Fruit fly (Drosophila melanogaster) whole organism, embryonic: ENCODE results near the gene dlp.

ENCODE experiments used
- Ada2b ChIP-seq: fragments of 200-800 bp; sonication (Bioruptor generic); IDR thresholded peaks from 2 replicates; pipeline ENCODE4 v1.3.6; 2022; ENCODE audit warnings: missing biosample characterization, missing genetic modification characterization
- Bteb2 ChIP-seq: fragments of 200-800 bp; sonication (Bioruptor generic); optimal IDR thresholded peaks from 2 replicates; lab custom pipeline; 2016; ENCODE audit warnings: missing biosample characterization, missing genetic modification characterization
- CG10321 ChIP-seq: fragments of 200-800 bp; sonication (Bioruptor generic); IDR thresholded peaks from 2 replicates; pipeline ENCODE4 v1.3.6; 2022; ENCODE audit warnings: missing biosample characterization, missing genetic modification characterization
- CG10979 ChIP-seq: fragments of 200-800 bp; sonication (Bioruptor generic); optimal IDR thresholded peaks from 2 replicates; lab custom pipeline; 2018; ENCODE audit warnings: missing biosample characterization, mild to moderate bottlenecking, missing genetic modification characterization, moderate library complexity
- CG15011 ChIP-seq: fragments of 200-800 bp; sonication (Bioruptor generic); optimal IDR thresholded peaks from 3 replicates; lab custom pipeline; 2018; ENCODE audit warnings: missing biosample characterization, mild to moderate bottlenecking, missing genetic modification characterization
- CG15479 ChIP-seq: fragments of 200-800 bp; sonication (Bioruptor generic); optimal IDR thresholded peaks from 3 replicates; lab custom pipeline; 2019; ENCODE audit warnings: missing biosample characterization, mild to moderate bottlenecking, missing genetic modification characterization, moderate library complexity
- CG15696 ChIP-seq: fragments of 200-800 bp; sonication (Bioruptor generic); optimal IDR thresholded peaks from 2 replicates; lab custom pipeline; 2019; ENCODE audit warnings: missing biosample characterization, mild to moderate bottlenecking, missing genetic modification characterization, moderate library complexity
- CG1602 ChIP-seq: fragments of 200-800 bp; sonication (Bioruptor generic); optimal IDR thresholded peaks from 3 replicates; lab custom pipeline; 2016; ENCODE audit warnings: missing biosample characterization, missing genetic modification characterization
- CG16813 ChIP-seq: fragments of 200-800 bp; sonication (Bioruptor generic); IDR thresholded peaks from 3 replicates; pipeline ENCODE4 v1.3.6; 2022; ENCODE audit warnings: missing biosample characterization, missing genetic modification characterization; ENCODE audit not compliant: partially characterized antibody
- CG17328 ChIP-seq: fragments of 200-800 bp; sonication (Bioruptor generic); IDR thresholded peaks from 2 replicates; pipeline ENCODE4 v1.3.6; 2022; ENCODE audit warnings: missing biosample characterization, missing genetic modification characterization
- CG1792 ChIP-seq: fragments of 200-800 bp; sonication (Bioruptor generic); optimal IDR thresholded peaks from 2 replicates; lab custom pipeline; 2016; ENCODE audit warnings: missing biosample characterization, missing genetic modification characterization
- CG18011 ChIP-seq: fragments of 200-800 bp; sonication (Bioruptor generic); optimal IDR thresholded peaks from 2 replicates; lab custom pipeline; 2017; ENCODE audit warnings: missing biosample characterization, missing genetic modification characterization, mild to moderate bottlenecking, moderate library complexity, missing genotype
- CG2199 ChIP-seq: fragments of 200-800 bp; sonication (Bioruptor generic); IDR thresholded peaks from 3 replicates; pipeline ENCODE4 v1.3.6; 2022; ENCODE audit warnings: missing biosample characterization, missing genetic modification characterization
- CG34376 ChIP-seq: fragments of 200-800 bp; sonication (Bioruptor generic); optimal IDR thresholded peaks from 2 replicates; lab custom pipeline; 2018; ENCODE audit warnings: missing biosample characterization, mild to moderate bottlenecking, missing genetic modification characterization
- CG3726 ChIP-seq: fragments of 200-800 bp; sonication (Bioruptor generic); IDR thresholded peaks from 3 replicates; pipeline ENCODE4, ENCODE4 v1.3.6; 2022; ENCODE audit warnings: missing biosample characterization, missing genetic modification characterization
- CG3995 ChIP-seq: fragments of 200-800 bp; sonication (Bioruptor generic); optimal IDR thresholded peaks from 3 replicates; lab custom pipeline; 2016; ENCODE audit warnings: missing biosample characterization, missing genetic modification characterization
- CG5180 ChIP-seq: fragments of 200-800 bp; sonication (Bioruptor generic); optimal IDR thresholded peaks from 3 replicates; lab custom pipeline; 2017; ENCODE audit warnings: missing biosample characterization, missing genetic modification characterization, mild to moderate bottlenecking, moderate library complexity, missing genetic modification reagents
- CG6272 ChIP-seq: fragments of 200-800 bp; sonication (Bioruptor generic); IDR thresholded peaks from 2 replicates; pipeline ENCODE4 v1.3.6; 2022; ENCODE audit warnings: missing biosample characterization, missing genetic modification characterization
- CG7271 ChIP-seq: fragments of 200-800 bp; sonication (Bioruptor generic); optimal IDR thresholded peaks from 2 replicates; lab custom pipeline; 2018; ENCODE audit warnings: missing biosample characterization, mild to moderate bottlenecking, missing genetic modification characterization, moderate library complexity
- CG7372 ChIP-seq: fragments of 200-800 bp; sonication (Bioruptor generic); IDR thresholded peaks from 2 replicates; pipeline ENCODE4 v1.3.6; 2022; ENCODE audit warnings: missing biosample characterization, missing genetic modification characterization
- CG8478 ChIP-seq: fragments of >200 bp; optimal IDR thresholded peaks from 2 replicates; lab custom pipeline; 2018
- CG8924 ChIP-seq: fragments of 200-800 bp; optimal IDR thresholded peaks from 3 replicates; lab custom pipeline; 2019; ENCODE audit warnings: missing biosample characterization, mild to moderate bottlenecking, missing genetic modification characterization, moderate library complexity
- Camta ChIP-seq: fragments of 200-800 bp; sonication (Bioruptor generic); optimal IDR thresholded peaks from 2 replicates; lab custom pipeline; 2016; ENCODE audit warnings: missing biosample characterization, missing genetic modification characterization
- Dfd ChIP-seq, 2 experiments: fragments of >200 bp; optimal IDR thresholded peaks; 2 replicates each; lab custom pipeline; 2017; ENCODE audit warnings: missing biosample characterization in 2 of 2, missing genetic modification characterization in 2 of 2
- Doc2 ChIP-seq: fragments of 200-800 bp; sonication (Bioruptor generic); IDR thresholded peaks from 2 replicates; pipeline ENCODE4 v1.3.6; 2022; ENCODE audit warnings: missing biosample characterization, missing genetic modification characterization
- HHEX ChIP-seq: fragments of 200-800 bp; sonication (Bioruptor generic); optimal IDR thresholded peaks from 3 replicates; lab custom pipeline; 2017; ENCODE audit warnings: missing biosample characterization, mild to moderate bottlenecking, missing genetic modification characterization, missing genetic modification reagents
- Hey ChIP-seq: fragments of 200-800 bp; sonication (Bioruptor generic); optimal IDR thresholded peaks from 3 replicates; lab custom pipeline; 2018; ENCODE audit warnings: missing biosample characterization, mild to moderate bottlenecking, missing genetic modification characterization
- Hr51 ChIP-seq, 2 experiments: fragments of 200-800 bp; sonication (Bioruptor generic); optimal IDR thresholded peaks; 2 replicates in 1 of 2; 3 replicates in 1 of 2; lab custom pipeline; 2016 to 2018; ENCODE audit warnings: missing biosample characterization in 2 of 2, missing genetic modification characterization in 2 of 2, mild to moderate bottlenecking in 1 of 2, moderate library complexity in 1 of 2
- Lim3 ChIP-seq: fragments of 200-800 bp; sonication (Bioruptor generic); IDR thresholded peaks from 2 replicates; pipeline ENCODE4 v1.3.6; 2022; ENCODE audit warnings: missing biosample characterization, missing genetic modification characterization
- MBD-R2 ChIP-seq: fragments of 200-800 bp; sonication (Bioruptor generic); IDR thresholded peaks from 2 replicates; pipeline ENCODE4 v1.3.6; 2022; ENCODE audit warnings: missing biosample characterization, missing genetic modification characterization
- Scr ChIP-seq: fragments of 200-800 bp; sonication (Bioruptor generic); IDR thresholded peaks from 2 replicates; pipeline ENCODE4 v1.3.6; 2022; ENCODE audit warnings: missing biosample characterization, missing genetic modification characterization; ENCODE audit not compliant: partially characterized antibody
- Sry-δ ChIP-seq: fragments of 200-800 bp; sonication (Bioruptor generic); optimal IDR thresholded peaks from 2 replicates; lab custom pipeline; 2016; ENCODE audit warnings: missing biosample characterization, missing genetic modification characterization
- YL-1 ChIP-seq: fragments of 200-800 bp; sonication (Bioruptor generic); optimal IDR thresholded peaks from 3 replicates; lab custom pipeline; 2017; ENCODE audit warnings: missing biosample characterization, mild to moderate bottlenecking, missing genetic modification characterization
- aop ChIP-seq: fragments of 200-800 bp; sonication (Bioruptor generic); IDR thresholded peaks from 2 replicates; pipeline ENCODE4 v1.3.6; 2022; ENCODE audit warnings: missing biosample characterization, missing genetic modification characterization
- ap ChIP-seq: fragments of 200-800 bp; sonication (Bioruptor generic); IDR thresholded peaks from 2 replicates; pipeline ENCODE4 v1.3.6; 2022; ENCODE audit warnings: missing biosample characterization, missing genetic modification characterization
- az2 ChIP-seq: fragments of 200-800 bp; sonication (Bioruptor generic); optimal IDR thresholded peaks from 3 replicates; lab custom pipeline; 2016; ENCODE audit warnings: missing biosample characterization, missing genetic modification characterization
- bcd ChIP-seq: fragments of 200-800 bp; sonication (Bioruptor generic); optimal IDR thresholded peaks from 2 replicates; lab custom pipeline; 2017; ENCODE audit warnings: missing biosample characterization, mild to moderate bottlenecking, missing genetic modification characterization
- br ChIP-seq: fragments of >200 bp; optimal IDR thresholded peaks from 2 replicates; lab custom pipeline; 2017
- chm ChIP-seq: fragments of 200-800 bp; sonication (Bioruptor generic); IDR thresholded peaks from 2 replicates; pipeline ENCODE4 v1.3.6; 2022; ENCODE audit warnings: missing biosample characterization, missing genetic modification characterization
- exex ChIP-seq: fragments of 200-800 bp; sonication (Bioruptor generic); optimal IDR thresholded peaks from 4 replicates; lab custom pipeline; 2018; ENCODE audit warnings: missing biosample characterization, mild to moderate bottlenecking, missing genetic modification characterization, moderate library complexity
- fru ChIP-seq: fragments of >200 bp; optimal IDR thresholded peaks from 2 replicates; lab custom pipeline; 2017
- gsb-n ChIP-seq: fragments of 200-800 bp; sonication (Bioruptor generic); optimal IDR thresholded peaks from 3 replicates; lab custom pipeline; 2018; ENCODE audit warnings: missing biosample characterization, mild to moderate bottlenecking, missing genetic modification characterization
- her ChIP-seq: fragments of 200-800 bp; sonication (Bioruptor generic); optimal IDR thresholded peaks from 2 replicates; lab custom pipeline; 2016; ENCODE audit warnings: missing biosample characterization, missing genetic modification characterization
- hth ChIP-seq: fragments of >200 bp; optimal IDR thresholded peaks from 2 replicates; lab custom pipeline; 2017; ENCODE audit warnings: inconsistent platforms
- nerfin-1 ChIP-seq: fragments of 200-800 bp; sonication (Bioruptor generic); optimal IDR thresholded peaks from 3 replicates; lab custom pipeline; 2019; ENCODE audit warnings: missing biosample characterization, mild to moderate bottlenecking, missing genetic modification characterization, moderate library complexity
- prd ChIP-seq, 3 experiments: fragments of >200 bp in 2 of 3; fragments of 200-800 bp in 1 of 3; sonication (Bioruptor generic) in 1 of 3; optimal IDR thresholded peaks in 2 of 3; IDR thresholded peaks in 1 of 3; 2 replicates in 2 of 3; 3 replicates in 1 of 3; pipeline versions ENCODE4 v1.3.6 to Lab custom; 2017 to 2022; ENCODE audit warnings: missing biosample characterization in 1 of 3, missing genetic modification characterization in 1 of 3
- pum ChIP-seq: fragments of 200-800 bp; sonication (Bioruptor generic); optimal IDR thresholded peaks from 2 replicates; lab custom pipeline; 2016; ENCODE audit warnings: missing biosample characterization, missing genetic modification characterization
- ranshi ChIP-seq: fragments of 200-800 bp; sonication (Bioruptor generic); IDR thresholded peaks from 2 replicates; pipeline ENCODE4 v1.3.6; 2022; ENCODE audit warnings: missing biosample characterization, missing genetic modification characterization
- sisA ChIP-seq: fragments of 200-800 bp; sonication (Bioruptor generic); IDR thresholded peaks from 2 replicates; pipeline ENCODE4 v1.3.6; 2022; ENCODE audit warnings: missing biosample characterization, missing genetic modification characterization
- yki ChIP-seq: fragments of >200 bp; optimal IDR thresholded peaks from 3 replicates; lab custom pipeline; 2018
- zfh2 ChIP-seq: fragments of 200-800 bp; sonication (Bioruptor generic); optimal IDR thresholded peaks from 2 replicates; lab custom pipeline; 2016; ENCODE audit warnings: missing biosample characterization, missing genetic modification characterization

Gene dlp

dm6 chr3L:14672387-14673110 is 40.1 kb downstream of the dlp start, which contains the start of the genes CG43121 and ome (continued):
- TF ChIP-seq yki (lab: Kevin White, UChicago) (no peak), az2 (GFP tag; lab: Kevin White, UChicago) (peak; percentile 12), CG16813 (no peak), exex (tag; lab: Kevin White, UChicago) (no peak), Hr51 (GFP tag; optimal IDR thresholded peaks at IDR 0.05; lab: Kevin White, UChicago) (peak; percentile 20 to 48), HHEX (GFP tag; lab: Kevin White, UChicago) (peak; percentile 19), CG7372 (GFP tag; lab: Robert Waterston, UW) (no peak), MBD-R2 (GFP tag; lab: Robert Waterston, UW) (no peak), gsb-n (tag; lab: Kevin White, UChicago) (no peak), ranshi (GFP tag; lab: Robert Waterston, UW) (no peak), zfh2 (GFP tag; lab: Kevin White, UChicago) (no peak), CG10979 (tag; lab: Kevin White, UChicago) (no peak), prd (optimal IDR thresholded peaks at IDR 0.05; lab: Kevin White, UChicago) (no peak), prd (GFP tag; IDR thresholded peaks at IDR 0.05; lab: Robert Waterston, UW) (no peak), CG6272 (no peak), Lim3 (GFP tag; lab: Robert Waterston, UW) (no peak), fru (lab: Kevin White, UChicago) (no peak), pum (GFP tag; lab: Kevin White, UChicago) (no peak), CG15479 (GFP tag; lab: Kevin White, UChicago) (no peak), CG7271 (tag; lab: Kevin White, UChicago) (no peak), Bteb2 (GFP tag; lab: Kevin White, UChicago) (no peak), CG5180 (peak; percentile 18), Scr (GFP tag; lab: Robert Waterston, UW) (no peak), CG1602 (GFP tag; lab: Kevin White, UChicago) (no peak), br (lab: Kevin White, UChicago) (no peak), CG17328 (GFP tag; lab: Robert Waterston, UW) (no peak), ap (GFP tag; lab: Robert Waterston, UW) (0 out of 2 replicates have a peak, but pooled peaks have one; percentile 8), YL-1 (GFP tag; lab: Kevin White, UChicago) (no peak), Ada2b (GFP tag; lab: Robert Waterston, UW) (no peak), Camta (GFP tag; lab: Kevin White, UChicago) (no peak), CG8924 (tag; lab: Kevin White, UChicago) (peak; percentile 6), CG34376 (peak; percentile 52), CG15696 (tag; lab: Kevin White, UChicago) (no peak), CG18011 (GFP tag; lab: Kevin White, UChicago) (no peak), chm (GFP tag; lab: Robert Waterston, UW) (peak; percentile 24; the same call in 1 of the 2 replicates), CG1792 (no peak), CG10321 (no peak)

DNA sequence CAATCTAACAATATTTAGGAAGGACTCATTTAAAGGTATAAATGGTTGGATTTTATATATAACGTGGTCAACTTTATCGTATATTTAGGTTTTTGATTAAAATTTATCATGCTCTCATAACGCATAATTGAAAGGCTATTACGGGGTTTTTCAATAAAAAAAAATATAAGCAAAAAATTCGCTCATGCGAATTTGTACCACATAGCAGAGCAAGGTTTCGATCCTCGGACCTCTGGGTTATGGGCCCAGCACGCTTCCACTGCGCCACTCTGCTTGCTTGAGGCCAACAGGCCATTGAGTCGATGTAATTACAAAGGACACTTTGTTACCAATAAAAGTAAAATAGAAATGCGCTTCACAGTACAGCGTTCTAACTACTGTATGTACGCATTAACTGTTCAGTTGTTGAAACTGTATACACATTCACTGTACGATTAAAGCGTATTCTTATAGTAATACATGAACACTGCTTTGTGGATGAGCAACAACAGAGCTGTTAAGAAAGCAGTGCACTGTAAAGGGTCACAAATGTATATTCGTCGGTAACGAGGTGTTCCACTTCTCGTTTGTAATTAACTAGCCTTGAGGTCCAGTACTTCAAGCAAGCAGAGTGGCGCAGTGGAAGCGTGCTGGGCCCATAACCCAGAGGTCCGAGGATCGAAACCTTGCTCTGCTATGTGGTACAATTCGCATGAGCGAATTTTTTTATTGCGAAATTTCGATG is 41.5 kb downstream of the dlp start:
- no peak for TF ChIP-seq sisA (GFP tag; lab: Robert Waterston, UW)
- TF ChIP-seq CG3995 (GFP tag; lab: Kevin White, UChicago) = no peak
- peak; percentile 80; the same call in 2 of the 3 replicates for TF ChIP-seq CG2199 (GFP tag; lab: Robert Waterston, UW)
- no peak for TF ChIP-seq her
- TF ChIP-seq bcd (GFP tag; lab: Kevin White, UChicago) = no peak
- TF ChIP-seq CG8478 (lab: Kevin White, UChicago) = peak; percentile 82
- TF ChIP-seq hth (lab: Kevin White, UChicago) = no peak
- TF ChIP-seq Hey (tag; lab: Kevin White, UChicago) = no peak
- TF ChIP-seq Doc2 (GFP tag; lab: Robert Waterston, UW) = no peak
- TF ChIP-seq CG15011 (GFP tag; lab: Kevin White, UChicago) = no peak
- TF ChIP-seq CG3726 = no peak
- peak in 1 of 2 experiments; percentile 95 for TF ChIP-seq Dfd (GFP tag; optimal IDR thresholded peaks at IDR 0.05; lab: Kevin White, UChicago)
- TF ChIP-seq Sry-δ (GFP tag; lab: Kevin White, UChicago) = no peak
- TF ChIP-seq aop (GFP tag; lab: Robert Waterston, UW) = 0 out of 2 replicates have a peak, but pooled peaks have one; percentile 27
- TF ChIP-seq yki (lab: Kevin White, UChicago) = peak; percentile 35
- TF ChIP-seq nerfin-1 (tag; lab: Kevin White, UChicago) = no peak
